Worm (Caenorhabditis elegans): ENCODE data around the gene Y48G9A.11.

DNA sequence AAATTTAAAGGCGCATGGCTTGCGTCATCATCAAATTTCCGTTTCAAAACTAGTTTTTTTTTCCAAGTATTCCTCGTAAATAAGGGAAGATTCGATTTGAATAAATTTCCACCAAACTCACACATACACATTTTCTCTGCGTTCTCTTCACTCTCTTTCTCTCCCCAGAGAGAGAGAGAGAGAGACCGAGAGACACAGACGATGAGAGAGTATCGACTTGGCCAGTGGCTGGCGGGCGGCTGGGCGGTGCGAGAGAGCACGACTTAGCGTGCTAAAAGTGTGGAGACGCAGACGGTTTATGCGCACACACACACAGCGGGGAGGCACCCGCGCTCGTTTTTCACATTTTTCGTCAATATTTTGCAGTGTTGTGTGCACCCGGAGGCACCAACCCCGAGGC, 15.9 kb downstream of the Y48G9A.11 start:
- no peak for TF ChIP-seq sem-2 (GFP tag; optimal IDR thresholded peaks at IDR 0.05)
- no peak for TF ChIP-seq nhr-237 (tag; optimal IDR thresholded peaks at IDR 0.05)
- no peak for TF ChIP-seq ztf-11 (tag; optimal IDR thresholded peaks at IDR 0.05)
- no peak for TF ChIP-seq snpc-4 (tag; optimal IDR thresholded peaks at IDR 0.05)
- TF ChIP-seq lsy-2 (tag; optimal IDR thresholded peaks at IDR 0.05): peak; percentile 56
- TF ChIP-seq pha-4 (tag; optimal IDR thresholded peaks at IDR 0.05): peak; percentile 67

All from whole organism, mixed stage, embryonic.